Worm (Caenorhabditis elegans): ENCODE data around the gene srab-26.

srab-26 gene

DNA sequence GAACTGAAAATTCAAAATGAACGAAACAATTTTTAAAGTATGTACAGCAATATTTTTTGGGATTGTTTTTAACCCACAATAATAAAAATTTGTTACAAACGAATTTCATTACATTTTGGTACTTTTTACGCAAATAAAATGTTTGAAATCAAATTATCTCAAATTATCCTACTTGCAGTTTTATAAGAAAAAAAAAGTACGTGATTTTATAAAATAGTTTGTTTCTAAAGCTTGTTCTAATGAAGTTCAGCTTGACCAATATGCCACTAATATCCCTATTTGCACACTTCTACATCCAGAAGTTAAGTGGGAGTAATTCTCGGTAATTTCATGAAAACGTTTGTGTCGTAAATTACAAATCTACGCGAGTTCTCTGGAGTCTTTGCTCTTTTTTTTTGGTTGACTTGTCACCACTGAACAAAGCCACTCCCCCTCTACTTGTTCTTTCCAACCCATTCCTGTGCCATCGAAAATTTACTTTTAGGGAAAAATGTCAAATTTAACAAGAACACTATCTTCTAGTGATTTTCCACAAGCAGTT is 35.9 kb downstream of the srab-26 start, which contains the start of gene sru-8:
sru-8 (plus strand) TSS at position 491 of the 541 bp plus-strand sequence.
- TF ChIP-seq unc-62 (GFP tag; optimal IDR thresholded peaks at IDR 0.05 in 1 of 2), result peak in 1 of 2 experiments; percentile 91
- no peak for TF ChIP-seq unc-62 (tag; optimal IDR thresholded peaks at IDR 0.05)
- TF ChIP-seq ztf-11 (tag; optimal IDR thresholded peaks at IDR 0.05), result no peak

DNA sequence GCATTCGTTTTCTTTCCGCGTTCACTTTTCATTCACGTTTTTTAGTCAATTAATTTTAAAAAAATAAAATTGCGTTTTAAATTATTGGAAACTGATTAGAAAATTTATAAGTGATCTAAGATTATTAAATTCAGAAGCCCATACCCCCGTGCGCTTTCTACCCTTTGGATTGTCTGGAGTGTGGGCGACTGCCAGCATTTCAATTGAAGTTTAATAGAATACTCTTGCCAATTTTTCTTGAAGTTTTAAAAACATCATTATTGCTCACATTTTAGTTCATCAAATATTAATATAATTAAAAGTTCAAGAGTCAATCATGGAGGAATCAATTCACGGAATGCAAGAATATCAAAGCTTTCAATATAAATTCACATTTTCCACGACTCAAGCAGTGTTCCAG is 37.9 kb downstream of the srab-26 start, which contains the start of gene sru-36:
sru-36 (plus strand) TSS at position 301 of the 400 bp plus-strand sequence.
- no peak for TF ChIP-seq ceh-82 (tag; optimal IDR thresholded peaks at IDR 0.05)
- no peak for TF ChIP-seq nhr-77 (tag; optimal IDR thresholded peaks at IDR 0.05)
- no peak for TF ChIP-seq dve-1 (tag; optimal IDR thresholded peaks at IDR 0.05; ENCODE audit: insufficient read depth)
- no peak for TF ChIP-seq ceh-62 (tag; optimal IDR thresholded peaks at IDR 0.05)
- no peak for TF ChIP-seq zag-1 (tag; optimal IDR thresholded peaks at IDR 0.05)
- TF ChIP-seq unc-130 (GFP tag; optimal IDR thresholded peaks at IDR 0.05), result no peak
- no peak for TF ChIP-seq spr-1 (tag; optimal IDR thresholded peaks at IDR 0.05)
- TF ChIP-seq snpc-4 (tag; optimal IDR thresholded peaks at IDR 0.05), result no peak
- no peak for TF ChIP-seq skn-1 (tag; optimal IDR thresholded peaks at IDR 0.05)
- no peak for TF ChIP-seq hif-1 (tag; optimal IDR thresholded peaks at IDR 0.05)
- TF ChIP-seq nhr-41 (GFP tag; IDR thresholded peaks at IDR 0.05), result no peak
- TF ChIP-seq aly-2 (tag; optimal IDR thresholded peaks at IDR 0.05), result no peak
- no peak for TF ChIP-seq lin-39 (tag; optimal IDR thresholded peaks at IDR 0.05)
- TF ChIP-seq Y48G9A.11 (GFP tag; IDR thresholded peaks at IDR 0.05), result no peak
- no peak for TF ChIP-seq lsy-2 (tag; optimal IDR thresholded peaks at IDR 0.05)
- TF ChIP-seq duxl-1 (tag; optimal IDR thresholded peaks at IDR 0.05; ENCODE audit: poor library complexity), result no peak
- TF ChIP-seq sdz-12 (GFP tag; optimal IDR thresholded peaks at IDR 0.05), result no peak
- TF ChIP-seq mdl-1 (tag; optimal IDR thresholded peaks at IDR 0.05), result no peak
- TF ChIP-seq daf-19 (GFP tag; conservative IDR thresholded peaks at IDR 0.05), result no peak

DNA sequence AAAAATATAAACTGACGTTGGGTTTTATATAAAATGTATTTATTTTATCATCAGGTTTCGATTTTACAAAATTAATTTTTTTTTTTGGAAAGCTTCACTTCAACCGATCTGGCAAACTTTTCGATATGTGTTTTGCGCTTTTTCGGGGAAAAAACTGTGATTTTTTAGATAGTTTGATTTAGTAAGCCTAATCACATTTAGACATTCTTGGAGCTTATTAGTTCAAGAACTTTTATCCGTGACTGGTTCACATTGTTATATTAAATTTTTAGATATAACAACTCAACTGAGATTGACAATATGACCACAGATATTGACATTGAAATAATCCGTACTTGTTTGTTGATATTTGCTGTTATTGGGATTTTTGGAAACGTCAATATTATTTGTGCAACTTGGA is 41.6 kb downstream of the srab-26 start, which contains the start of gene srsx-21:
srsx-21 (plus strand) TSS at position 301 of the 400 bp plus-strand sequence.
- TF ChIP-seq gei-8 (GFP tag; optimal IDR thresholded peaks at IDR 0.05) (no peak), snpc-4 (tag; optimal IDR thresholded peaks at IDR 0.05) (no peak), unc-62 (GFP tag; optimal IDR thresholded peaks at IDR 0.05 in 1 of 2) (peak in 1 of 2 experiments; percentile 59), unc-62 (tag; optimal IDR thresholded peaks at IDR 0.05) (no peak), nhr-41 (GFP tag; IDR thresholded peaks at IDR 0.05) (no peak)

DNA sequence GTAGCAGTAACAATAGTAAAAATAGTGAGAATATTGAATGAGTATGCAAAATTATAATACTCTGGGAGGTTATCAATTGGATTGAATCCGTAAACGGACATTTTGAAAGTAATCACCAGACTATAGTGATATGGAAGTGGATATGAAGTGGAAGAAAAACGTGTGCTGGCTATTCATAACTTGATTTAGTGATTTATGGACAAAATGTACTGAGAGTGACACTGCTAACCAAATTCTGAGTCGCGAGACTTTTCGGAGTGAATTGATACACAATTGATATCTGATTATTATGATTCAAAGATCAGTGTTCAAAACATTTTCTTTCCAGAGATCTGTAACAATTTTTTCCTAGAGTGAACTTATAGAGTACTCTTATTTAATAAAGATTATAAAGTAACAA is 43.4 kb downstream of the srab-26 start, which contains the start of gene sru-38:
sru-38 (minus strand) TSS at position 101 of the 400 bp plus-strand sequence.
- no peak for TF ChIP-seq dpl-1 (GFP tag; optimal IDR thresholded peaks at IDR 0.05)
- no peak for TF ChIP-seq lin-39 (tag; optimal IDR thresholded peaks at IDR 0.05)
- TF ChIP-seq nhr-25 (tag; optimal IDR thresholded peaks at IDR 0.05; ENCODE audit: borderline replicate concordance, insufficient read depth), result no peak
- no peak for TF ChIP-seq nhr-28 (tag; optimal IDR thresholded peaks at IDR 0.05)
- TF ChIP-seq ztf-11 (tag; optimal IDR thresholded peaks at IDR 0.05), result no peak
- no peak for TF ChIP-seq rbr-2 (tag; optimal IDR thresholded peaks at IDR 0.05)
- TF ChIP-seq F37D6.2 (tag; optimal IDR thresholded peaks at IDR 0.05), result no peak

DNA sequence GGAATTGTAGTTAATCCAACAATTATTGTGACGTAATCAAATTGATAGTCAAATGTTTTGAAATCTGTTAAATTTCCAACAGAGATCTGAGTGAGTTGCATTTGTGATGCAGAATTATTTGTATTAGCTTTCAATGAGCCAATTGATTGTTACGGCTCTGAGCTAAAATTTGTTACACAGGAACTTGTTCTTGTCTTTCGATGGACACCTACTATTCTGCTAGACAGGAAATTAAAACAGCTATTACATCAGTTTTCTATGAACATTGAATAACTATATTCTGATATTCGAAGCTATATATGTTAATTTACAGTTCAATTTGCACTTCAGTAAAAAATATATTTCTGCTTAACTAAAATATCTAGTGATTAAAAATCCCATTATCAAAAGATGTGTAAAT is 45.4 kb downstream of the srab-26 start, which contains the start of gene sru-40:
sru-40 (minus strand) TSS at position 101 of the 400 bp plus-strand sequence.
- TF ChIP-seq saeg-2 (GFP tag; IDR thresholded peaks at IDR 0.05) (no peak), daf-19 (GFP tag; conservative IDR thresholded peaks at IDR 0.05) (no peak), dmd-6 (GFP tag; IDR thresholded peaks at IDR 0.05) (no peak), gei-8 (GFP tag; optimal IDR thresholded peaks at IDR 0.05) (no peak), madf-5 (GFP tag; IDR thresholded peaks at IDR 0.05) (no peak)
